Worm (Caenorhabditis elegans) whole organism, midembryonic: Measurements from ENCODE around the gene R10D12.7.

Source experiments
- T22C8.4 ChIP-seq: fragments of 200-800 bp; sonication (Bioruptor generic); IDR thresholded peaks from 2 replicates; pipeline ENCODE4 v1.3.6; 2022; ENCODE audit warnings: missing genetic modification characterization, missing compliant biosample characterization
- cog-1 ChIP-seq: sonication (generic microtip); optimal IDR thresholded peaks from 2 replicates; lab custom pipeline; 2016; ENCODE audit warnings: missing genetic modification characterization, missing compliant biosample characterization
- flt-1 ChIP-seq: fragments of 200-800 bp; sonication (Bioruptor generic); IDR thresholded peaks from 2 replicates; pipeline ENCODE4 v1.3.6; 2022; ENCODE audit warnings: missing genetic modification characterization, missing compliant biosample characterization
- klf-2 ChIP-seq: fragments of 200-800 bp; sonication (Bioruptor generic); conservative IDR thresholded peaks from 2 replicates; pipeline ENCODE4 v1.3.6; 2022; ENCODE audit warnings: missing genetic modification reagents, missing genetic modification characterization, missing compliant biosample characterization
- med-1 ChIP-seq: sonication (generic microtip); optimal IDR thresholded peaks from 2 replicates; lab custom pipeline; 2017; ENCODE audit warnings: missing genetic modification characterization, mild to moderate bottlenecking, missing compliant biosample characterization, antibody characterized with exemption, missing genetic modification reagents; ENCODE audit not compliant: insufficient read depth
- ref-1 ChIP-seq: fragments of 200-800 bp; sonication (Bioruptor generic); conservative IDR thresholded peaks from 2 replicates; pipeline ENCODE4 v1.3.6; 2022; ENCODE audit warnings: missing genetic modification reagents, missing genetic modification characterization, missing compliant biosample characterization
- tab-1 ChIP-seq: fragments of 200-800 bp; sonication (Bioruptor generic); IDR thresholded peaks from 2 replicates; pipeline ENCODE4 v1.3.6; 2022; ENCODE audit warnings: missing genetic modification characterization, missing compliant biosample characterization
- ztf-23 ChIP-seq: fragments of 200-800 bp; sonication (Bioruptor generic); IDR thresholded peaks from 2 replicates; pipeline ENCODE4 v1.3.6; 2022; ENCODE audit warnings: missing genetic modification reagents, missing genetic modification characterization, missing compliant biosample characterization
- ztf-29 ChIP-seq: fragments of 200-800 bp; sonication (Bioruptor generic); IDR thresholded peaks from 2 replicates; pipeline ENCODE4 v1.3.6; 2022; ENCODE audit warnings: missing genetic modification reagents, missing genetic modification characterization, missing compliant biosample characterization

The R10D12.7 gene

ce11 chrV:13936052-13936451 lies 13.8 kb upstream of the R10D12.7 start:
- no peak for TF ChIP-seq cog-1
- TF ChIP-seq ref-1 (GFP tag; lab: Robert Waterston, UW): no peak
- no peak for TF ChIP-seq ztf-23 (GFP tag; lab: Robert Waterston, UW)

DNA sequence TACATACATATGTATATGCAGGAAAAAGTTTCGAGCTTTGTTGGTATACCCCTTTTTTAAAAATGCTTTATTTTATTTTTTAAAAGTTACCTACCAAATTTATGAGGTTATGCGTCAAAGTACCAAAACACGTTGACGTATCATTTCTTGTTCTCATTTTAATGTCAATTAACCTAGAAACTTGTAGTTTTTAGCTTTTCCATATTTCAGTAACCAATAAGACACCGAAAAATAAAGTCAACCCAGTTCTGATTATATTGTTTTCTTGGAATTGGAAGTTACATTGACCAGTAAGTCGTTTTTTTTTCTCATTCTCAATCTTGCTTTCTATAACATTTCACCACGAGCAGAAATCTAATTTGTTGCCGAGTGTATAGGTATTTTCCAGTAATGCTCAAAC lies 13.0 kb upstream of the R10D12.7 start, which contains the start of gene srw-145:
Gene srw-145, plus strand, starts transcription at position 301 of the 400 bp plus-strand sequence.
- TF ChIP-seq med-1 (GFP tag; lab: Kevin White, UChicago) (no peak), klf-2 (GFP tag; lab: Robert Waterston, UW) (no peak), T22C8.4 (GFP tag; lab: Robert Waterston, UW) (no peak), cog-1 (no peak), ref-1 (GFP tag; lab: Robert Waterston, UW) (no peak), ztf-29 (GFP tag; lab: Robert Waterston, UW) (no peak), tab-1 (no peak), ztf-23 (GFP tag; lab: Robert Waterston, UW) (no peak), flt-1 (GFP tag; lab: Robert Waterston, UW) (no peak)

ce11 chrV:13942082-13942481 lies 7.8 kb upstream of the R10D12.7 start, which contains the start of gene dpr-1:
TSS of gene dpr-1 (minus strand) at chrV:13942182.
- TF ChIP-seq ztf-29 (GFP tag; lab: Robert Waterston, UW): no peak
- TF ChIP-seq ref-1 (GFP tag; lab: Robert Waterston, UW): no peak
- TF ChIP-seq tab-1: no peak
- TF ChIP-seq flt-1 (GFP tag; lab: Robert Waterston, UW): no peak
- TF ChIP-seq klf-2 (GFP tag; lab: Robert Waterston, UW): no peak
- no peak for TF ChIP-seq med-1 (GFP tag; lab: Kevin White, UChicago)
- TF ChIP-seq ztf-23 (GFP tag; lab: Robert Waterston, UW): no peak
- no peak for TF ChIP-seq cog-1
- no peak for TF ChIP-seq T22C8.4 (GFP tag; lab: Robert Waterston, UW)

- no peak for TF ChIP-seq ztf-29 (GFP tag; lab: Robert Waterston, UW)
- no peak for TF ChIP-seq klf-2 (GFP tag; lab: Robert Waterston, UW)
- no peak for TF ChIP-seq T22C8.4 (GFP tag; lab: Robert Waterston, UW)
- TF ChIP-seq cog-1: no peak
- TF ChIP-seq tab-1: no peak
- TF ChIP-seq ref-1 (GFP tag; lab: Robert Waterston, UW): no peak
- TF ChIP-seq ztf-23 (GFP tag; lab: Robert Waterston, UW): no peak
Observed at ce11 chrV:13946385-13947019, 3.4 kb upstream of the R10D12.7 start, which contains the start of the genes srx-10 and clec-226. TSS of gene srx-10 (minus strand) at chrV:13946485. TSS of gene clec-226 (plus strand) at chrV:13946969.

DNA sequence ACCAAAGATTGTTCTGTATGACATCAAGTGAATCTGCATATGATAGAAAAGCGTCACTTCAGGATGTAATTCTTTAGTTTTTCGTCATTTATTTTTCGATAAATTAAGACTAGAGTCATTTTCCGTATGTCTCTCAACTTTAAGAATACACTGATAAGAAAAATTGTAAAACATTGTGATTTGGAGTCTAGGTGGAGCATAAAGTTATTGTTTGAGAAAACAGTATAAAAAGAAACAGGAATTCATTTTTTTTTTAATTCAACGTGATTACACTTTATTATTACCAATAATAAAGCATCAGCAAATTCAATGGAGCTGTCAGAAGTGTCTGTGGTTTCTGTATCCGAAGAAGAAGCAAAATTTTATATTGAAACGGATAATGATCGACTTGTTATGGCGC lies 842 bp upstream of the R10D12.7 start, which contains the start of gene R10D12.6:
Gene R10D12.6, plus strand, starts transcription at position 301 of the 400 bp plus-strand sequence.
- TF ChIP-seq ztf-29 (GFP tag; lab: Robert Waterston, UW) (no peak), T22C8.4 (GFP tag; lab: Robert Waterston, UW) (no peak), med-1 (GFP tag; lab: Kevin White, UChicago) (no peak), klf-2 (GFP tag; lab: Robert Waterston, UW) (no peak), ztf-23 (GFP tag; lab: Robert Waterston, UW) (no peak), ref-1 (GFP tag; lab: Robert Waterston, UW) (no peak), tab-1 (no peak), flt-1 (GFP tag; lab: Robert Waterston, UW) (no peak)

DNA sequence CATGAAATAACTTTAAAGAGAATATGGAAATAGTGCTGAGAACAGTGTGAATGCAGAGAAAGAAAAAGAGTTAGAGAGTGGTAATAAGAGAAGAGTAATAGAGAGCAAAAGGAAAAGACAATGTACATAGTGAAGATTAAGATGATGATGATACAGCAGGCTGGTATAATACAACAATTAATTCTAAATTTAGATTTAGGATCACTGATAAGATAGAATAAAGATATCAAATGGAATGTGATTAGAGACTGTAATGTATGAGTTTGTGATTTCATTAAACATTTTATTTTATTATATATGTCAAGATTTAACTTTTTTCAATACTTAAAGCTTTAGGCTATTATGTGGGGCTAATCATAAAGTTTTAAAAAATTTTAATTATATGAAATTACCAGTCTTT lies 3.3 kb downstream of the R10D12.7 start, which contains the start of gene R10D12.8:
Gene R10D12.8, minus strand, starts transcription at position 101 of the 400 bp plus-strand sequence.
- TF ChIP-seq tab-1 (no peak), T22C8.4 (GFP tag; lab: Robert Waterston, UW) (no peak), med-1 (GFP tag; lab: Kevin White, UChicago) (no peak), ref-1 (GFP tag; lab: Robert Waterston, UW) (no peak), cog-1 (no peak), flt-1 (GFP tag; lab: Robert Waterston, UW) (no peak), klf-2 (GFP tag; lab: Robert Waterston, UW) (no peak), ztf-29 (GFP tag; lab: Robert Waterston, UW) (no peak), ztf-23 (GFP tag; lab: Robert Waterston, UW) (no peak)

ce11 chrV:13954056-13954455 lies 4.2 kb downstream of the R10D12.7 start, which contains the start of gene swt-6:
TSS of gene swt-6 (plus strand) at chrV:13954356.
- TF ChIP-seq T22C8.4 (GFP tag; lab: Robert Waterston, UW) (no peak), ztf-23 (GFP tag; lab: Robert Waterston, UW) (no peak), med-1 (GFP tag; lab: Kevin White, UChicago) (no peak), klf-2 (GFP tag; lab: Robert Waterston, UW) (no peak), flt-1 (GFP tag; lab: Robert Waterston, UW) (no peak), cog-1 (no peak)

ce11 chrV:13955370-13956089 lies 5.7 kb downstream of the R10D12.7 start:
- TF ChIP-seq tab-1 (no peak), ref-1 (GFP tag; lab: Robert Waterston, UW) (no peak), klf-2 (GFP tag; lab: Robert Waterston, UW) (no peak), ztf-23 (GFP tag; lab: Robert Waterston, UW) (no peak), ztf-29 (GFP tag; lab: Robert Waterston, UW) (no peak), med-1 (GFP tag; lab: Kevin White, UChicago) (no peak), T22C8.4 (GFP tag; lab: Robert Waterston, UW) (no peak), flt-1 (GFP tag; lab: Robert Waterston, UW) (no peak), cog-1 (no peak)

DNA sequence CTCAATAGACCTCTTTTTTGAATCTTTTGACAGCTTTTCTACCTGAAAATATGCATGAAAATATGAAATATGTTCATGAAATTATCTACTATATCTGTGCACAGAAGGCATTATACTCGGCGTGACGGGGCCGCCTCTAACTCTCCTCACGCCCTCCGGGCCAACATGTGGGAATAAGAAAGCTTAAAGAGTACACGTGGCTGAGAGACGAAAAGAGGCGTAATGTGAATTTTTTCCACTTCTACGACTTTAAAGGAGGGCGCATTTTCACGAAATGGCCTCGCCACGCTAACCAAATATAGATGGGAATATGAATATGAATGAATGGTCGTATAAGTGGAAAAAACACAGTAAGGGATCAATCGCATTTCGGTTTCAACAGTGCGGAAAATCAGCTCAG lies 7.8 kb downstream of the R10D12.7 start:
- TF ChIP-seq ref-1 (GFP tag; lab: Robert Waterston, UW) (no peak), cog-1 (no peak), klf-2 (GFP tag; lab: Robert Waterston, UW) (no peak), tab-1 (no peak), T22C8.4 (GFP tag; lab: Robert Waterston, UW) (no peak), med-1 (GFP tag; lab: Kevin White, UChicago) (no peak), ztf-23 (GFP tag; lab: Robert Waterston, UW) (no peak), ztf-29 (GFP tag; lab: Robert Waterston, UW) (no peak), flt-1 (GFP tag; lab: Robert Waterston, UW) (no peak)
